Worm (Caenorhabditis elegans) whole organism, early embryonic: ENCODE measurements around the gene F54A3.6.

Source experiments
- F13C5.2 ChIP-seq: sonication (generic microtip); optimal IDR thresholded peaks from 2 replicates; lab custom pipeline; 2017; ENCODE audit warnings: mild to moderate bottlenecking, missing genetic modification characterization, inconsistent platforms, missing compliant biosample characterization
- aly-1 ChIP-seq: sonication (generic microtip); optimal IDR thresholded peaks from 2 replicates; lab custom pipeline; 2016; ENCODE audit warnings: missing genetic modification characterization, missing compliant biosample characterization
- ama-1 ChIP-seq: fragments of 150-350 bp; optimal IDR thresholded peaks from 2 replicates; lab custom pipeline; 2014
- ets-7 ChIP-seq: sonication (generic microtip); optimal IDR thresholded peaks from 2 replicates; lab custom pipeline; 2016; ENCODE audit warnings: missing genotype, missing genetic modification characterization, missing compliant biosample characterization
- flt-1 ChIP-seq: fragments of 200-800 bp; sonication (Bioruptor generic); IDR thresholded peaks from 2 replicates; pipeline ENCODE4 v1.3.6; 2022; ENCODE audit warnings: missing genetic modification characterization, missing compliant biosample characterization
- hmbx-1 ChIP-seq: sonication (generic microtip); optimal IDR thresholded peaks from 2 replicates; lab custom pipeline; 2016; ENCODE audit warnings: mild to moderate bottlenecking, missing genetic modification characterization, missing compliant biosample characterization
- hnd-1 ChIP-seq: sonication (generic microtip); optimal IDR thresholded peaks from 2 replicates; lab custom pipeline; 2016; ENCODE audit warnings: missing genetic modification characterization, missing compliant biosample characterization
- scrt-1 ChIP-seq: fragments of 200-800 bp; sonication (Bioruptor generic); IDR thresholded peaks from 2 replicates; pipeline ENCODE4 v1.3.6; 2022; ENCODE audit warnings: missing genetic modification characterization, missing compliant biosample characterization
- sea-1 ChIP-seq: fragments of 200-800 bp; sonication (Bioruptor generic); conservative IDR thresholded peaks from 2 replicates; pipeline ENCODE4 v1.3.6; 2022; ENCODE audit warnings: missing genetic modification characterization, missing compliant biosample characterization
- tbx-11 ChIP-seq: fragments of 200-800 bp; sonication (Bioruptor generic); IDR thresholded peaks from 2 replicates; pipeline ENCODE4 v1.3.6; 2022; ENCODE audit warnings: missing genetic modification characterization, missing compliant biosample characterization
- tbx-37 ChIP-seq: fragments of 200-800 bp; sonication (Bioruptor generic); conservative IDR thresholded peaks from 2 replicates; pipeline ENCODE4 v1.3.6; 2022; ENCODE audit warnings: missing genetic modification reagents, missing genetic modification characterization, missing compliant biosample characterization
- tra-4 ChIP-seq: sonication (generic microtip); optimal IDR thresholded peaks from 2 replicates; lab custom pipeline; 2017; ENCODE audit warnings: missing genetic modification characterization, missing compliant biosample characterization

- no peak for TF ChIP-seq tbx-37 (GFP tag; lab: Robert Waterston, UW)
- TF ChIP-seq hnd-1 (tag; lab: Kevin White, UChicago): no peak
- no peak for TF ChIP-seq scrt-1
- no peak for TF ChIP-seq flt-1
- TF ChIP-seq ama-1 (lab: Kevin White, UChicago): no peak
- TF ChIP-seq sea-1 (GFP tag; lab: Robert Waterston, UW): no peak
- TF ChIP-seq ets-7 (tag; lab: Kevin White, UChicago): no peak
- TF ChIP-seq hmbx-1 (tag; lab: Kevin White, UChicago): no peak
- TF ChIP-seq aly-1 (tag; lab: Kevin White, UChicago): no peak
- no peak for TF ChIP-seq F13C5.2 (tag; lab: Kevin White, UChicago)
- TF ChIP-seq tra-4 (tag; lab: Kevin White, UChicago): no peak
- TF ChIP-seq tbx-11: no peak
Observed at ce11 chrII:2197555-2198288, 34.5 kb downstream of the F54A3.6 start, which contains the start of gene C33C12.1.
